Worm (Caenorhabditis elegans): ENCODE measurements around the gene Y113G7B.12.

Gene Y113G7B.12

ce11 chrV:20212584-20212983, at the start of gene Y113G7B.12:
Gene Y113G7B.12 (minus strand): TSS chrV:20212684.
- no peak for TF ChIP-seq ham-2 (GFP tag; optimal IDR thresholded peaks at IDR 0.05)
- TF ChIP-seq elt-3 (tag; optimal IDR thresholded peaks at IDR 0.05) = no peak
- no peak for TF ChIP-seq lin-13 (tag; optimal IDR thresholded peaks at IDR 0.05)
- TF ChIP-seq unc-62 (GFP tag; optimal IDR thresholded peaks at IDR 0.05) = no peak
- no peak for TF ChIP-seq sptf-1 (tag; optimal IDR thresholded peaks at IDR 0.05)
- no peak for TF ChIP-seq nhr-12 (tag; optimal IDR thresholded peaks at IDR 0.05)
- no peak for TF ChIP-seq mls-2 (tag; optimal IDR thresholded peaks at IDR 0.05)
- no peak for TF ChIP-seq mep-1 (tag; optimal IDR thresholded peaks at IDR 0.05)
- no peak for TF ChIP-seq cnd-1 (tag; optimal IDR thresholded peaks at IDR 0.05)
- no peak for TF ChIP-seq hlh-1 (tag; optimal IDR thresholded peaks at IDR 0.05)
- TF ChIP-seq sem-2 (GFP tag; optimal IDR thresholded peaks at IDR 0.05) = no peak
- TF ChIP-seq unc-120 (tag; optimal IDR thresholded peaks at IDR 0.05; ENCODE audit: poor library complexity, severe bottlenecking) = no peak
- no peak for TF ChIP-seq lin-32 (GFP tag; optimal IDR thresholded peaks at IDR 0.05)

ce11 chrV:20249438-20250120, 37.1 kb upstream of the Y113G7B.12 start, which contains the start of gene swsn-1:
Gene swsn-1 (minus strand): TSS chrV:20249488.
- TF ChIP-seq ces-1 (GFP tag; optimal IDR thresholded peaks at IDR 0.05) (peak; percentile 56), snpc-4 (tag; optimal IDR thresholded peaks at IDR 0.05) (no peak), unc-120 (tag; optimal IDR thresholded peaks at IDR 0.05; ENCODE audit: poor library complexity, severe bottlenecking) (no peak), cnd-1 (tag; optimal IDR thresholded peaks at IDR 0.05) (peak; percentile 70), hlh-1 (tag; optimal IDR thresholded peaks at IDR 0.05) (peak; percentile 20), lsy-2 (tag; optimal IDR thresholded peaks at IDR 0.05) (peak; percentile 4), bed-3 (GFP tag; optimal IDR thresholded peaks at IDR 0.05) (no peak), lin-13 (tag; optimal IDR thresholded peaks at IDR 0.05) (no peak), lin-32 (GFP tag; optimal IDR thresholded peaks at IDR 0.05) (peak; percentile 65), elt-1 (tag; optimal IDR thresholded peaks at IDR 0.05; ENCODE audit: borderline replicate concordance, insufficient read depth) (no peak), drap-1 (GFP tag; optimal IDR thresholded peaks at IDR 0.05) (no peak), blmp-1 (tag; optimal IDR thresholded peaks at IDR 0.05) (no peak), flh-1 (GFP tag; optimal IDR thresholded peaks at IDR 0.05) (no peak), tbx-8 (GFP tag; optimal IDR thresholded peaks at IDR 0.05) (no peak), mep-1 (tag; optimal IDR thresholded peaks at IDR 0.05) (peak; percentile 38), ceh-39 (tag; optimal IDR thresholded peaks at IDR 0.05) (peak; percentile 85), unc-62 (GFP tag; optimal IDR thresholded peaks at IDR 0.05) (no peak)

- TF ChIP-seq cnd-1 (tag; optimal IDR thresholded peaks at IDR 0.05) (peak; percentile 31), nhr-2 (tag; optimal IDR thresholded peaks at IDR 0.05) (no peak), flh-1 (GFP tag; optimal IDR thresholded peaks at IDR 0.05) (peak; percentile 12), sptf-1 (tag; optimal IDR thresholded peaks at IDR 0.05) (peak; percentile 31), drap-1 (GFP tag; optimal IDR thresholded peaks at IDR 0.05) (peak; percentile 2), ceh-83 (GFP tag; optimal IDR thresholded peaks at IDR 0.05) (peak; percentile 40)
These were observed 28.9 kb upstream of the Y113G7B.12 start for ce11 chrV:20241243-20241862.

- TF ChIP-seq elt-3 (tag; optimal IDR thresholded peaks at IDR 0.05) (no peak), lsy-2 (tag; optimal IDR thresholded peaks at IDR 0.05) (no peak), blmp-1 (tag; optimal IDR thresholded peaks at IDR 0.05) (no peak), unc-62 (GFP tag; optimal IDR thresholded peaks at IDR 0.05) (no peak), nhr-237 (tag; optimal IDR thresholded peaks at IDR 0.05) (no peak), lin-32 (GFP tag; optimal IDR thresholded peaks at IDR 0.05) (no peak), ztf-11 (tag; optimal IDR thresholded peaks at IDR 0.05) (no peak), unc-120 (tag; optimal IDR thresholded peaks at IDR 0.05; ENCODE audit: poor library complexity, severe bottlenecking) (no peak), lin-13 (tag; optimal IDR thresholded peaks at IDR 0.05) (no peak), nhr-28 (tag; optimal IDR thresholded peaks at IDR 0.05) (no peak), nhr-12 (tag; optimal IDR thresholded peaks at IDR 0.05) (no peak)
These were observed 24.9 kb upstream of the Y113G7B.12 start, which contains the start of gene sld-5 for ce11 chrV:20237429-20237828. Gene sld-5 (minus strand): TSS chrV:20237745.

- TF ChIP-seq elt-1 (tag; optimal IDR thresholded peaks at IDR 0.05; ENCODE audit: borderline replicate concordance, insufficient read depth) (no peak), zip-8 (tag; optimal IDR thresholded peaks at IDR 0.05) (peak; percentile 95), lin-13 (tag; optimal IDR thresholded peaks at IDR 0.05) (no peak)
These were observed 22.7 kb upstream of the Y113G7B.12 start for ce11 chrV:20235231-20235630.

All from whole organism, mixed stage, embryonic.